Fruit fly (Drosophila melanogaster) whole organism, adult: ENCODE results near the gene Scox.

Experiments used
- CG11617 ChIP-seq: fragments of 200-800 bp; sonication (Bioruptor generic); optimal IDR thresholded peaks from 2 replicates; lab custom pipeline; 2017; ENCODE audit warnings: mild to moderate bottlenecking, missing biosample characterization, missing genetic modification reagents, missing genetic modification characterization
- CG12768 ChIP-seq: fragments of 200-800 bp; sonication (Bioruptor generic); optimal IDR thresholded peaks from 2 replicates; lab custom pipeline; 2017; ENCODE audit warnings: missing biosample characterization, missing genetic modification characterization, mild to moderate bottlenecking, moderate library complexity, missing genetic modification reagents
- CG14711 ChIP-seq: fragments of 200-800 bp; sonication (Bioruptor generic); optimal IDR thresholded peaks from 2 replicates; lab custom pipeline; 2018; ENCODE audit warnings: missing biosample characterization, mild to moderate bottlenecking, missing genetic modification characterization, moderate library complexity
- CG1620 ChIP-seq: fragments of 200-800 bp; sonication (Bioruptor generic); optimal IDR thresholded peaks from 2 replicates; lab custom pipeline; 2016; ENCODE audit warnings: missing biosample characterization, missing genetic modification characterization
- CG33017 ChIP-seq: fragments of 200-800 bp; sonication (Bioruptor generic); optimal IDR thresholded peaks from 2 replicates; lab custom pipeline; 2018; ENCODE audit warnings: missing biosample characterization, mild to moderate bottlenecking, missing genetic modification characterization, moderate library complexity
- CG5204 ChIP-seq: fragments of 200-800 bp; sonication (Bioruptor generic); optimal IDR thresholded peaks from 2 replicates; lab custom pipeline; 2016; ENCODE audit warnings: missing biosample characterization, missing genetic modification characterization
- CG7045 ChIP-seq: fragments of 200-800 bp; sonication (Bioruptor generic); optimal IDR thresholded peaks from 2 replicates; lab custom pipeline; 2017; ENCODE audit warnings: missing biosample characterization, mild to moderate bottlenecking, missing genetic modification characterization
- CG7101 ChIP-seq: fragments of 200-800 bp; sonication (Bioruptor generic); optimal IDR thresholded peaks from 2 replicates; lab custom pipeline; 2018; ENCODE audit warnings: missing biosample characterization, mild to moderate bottlenecking, missing genetic modification characterization, moderate library complexity
- Clk ChIP-seq: fragments of 200-800 bp; sonication (Bioruptor generic); optimal IDR thresholded peaks from 2 replicates; lab custom pipeline; 2017; ENCODE audit warnings: missing biosample characterization, missing genetic modification characterization
- Crg-1 ChIP-seq: fragments of 200-800 bp; sonication (Bioruptor generic); optimal IDR thresholded peaks from 2 replicates; lab custom pipeline; 2016; ENCODE audit warnings: missing biosample characterization, missing genetic modification characterization
- Hr96 ChIP-seq: fragments of 200-800 bp; sonication (Bioruptor generic); optimal IDR thresholded peaks from 2 replicates; lab custom pipeline; 2016; ENCODE audit warnings: missing biosample characterization, missing genetic modification characterization
- Mnt ChIP-seq: fragments of 200-800 bp; sonication (Bioruptor generic); optimal IDR thresholded peaks from 2 replicates; lab custom pipeline; 2016; ENCODE audit warnings: missing biosample characterization, mild to moderate bottlenecking, missing genetic modification characterization
- bab1 ChIP-seq: fragments of 200-800 bp; sonication (Bioruptor generic); optimal IDR thresholded peaks from 3 replicates; lab custom pipeline; 2019; ENCODE audit warnings: missing biosample characterization, mild to moderate bottlenecking, missing genetic modification characterization, moderate library complexity
- cic ChIP-seq: fragments of 200-800 bp; sonication (Bioruptor generic); optimal IDR thresholded peaks from 2 replicates; lab custom pipeline; 2017; ENCODE audit warnings: missing biosample characterization, mild to moderate bottlenecking, missing genetic modification characterization, moderate library complexity
- cnc ChIP-seq, 2 experiments: fragments of >200 bp; optimal IDR thresholded peaks; 2 replicates each; lab custom pipeline; 2017
- kay ChIP-seq: fragments of 200-800 bp; sonication (Bioruptor generic); peaks from one replicate; lab custom pipeline; 2016; ENCODE audit warnings: missing biosample characterization, missing genetic modification characterization, borderline replicate concordance
- ovo ChIP-seq: fragments of 200-800 bp; sonication (Bioruptor generic); optimal IDR thresholded peaks from 2 replicates; lab custom pipeline; 2016; ENCODE audit warnings: missing biosample characterization, missing genetic modification characterization
- pad ChIP-seq: fragments of 200-800 bp; sonication (Bioruptor generic); optimal IDR thresholded peaks from 3 replicates; lab custom pipeline; 2017; ENCODE audit warnings: missing biosample characterization, missing genetic modification characterization, mild to moderate bottlenecking, moderate library complexity, missing genetic modification reagents
- tj ChIP-seq: fragments of 200-800 bp; sonication (Bioruptor generic); optimal IDR thresholded peaks from 3 replicates; lab custom pipeline; 2017; ENCODE audit warnings: missing biosample characterization, mild to moderate bottlenecking, missing genetic modification characterization, moderate library complexity
- toe ChIP-seq: fragments of 200-800 bp; sonication (Bioruptor generic); optimal IDR thresholded peaks from 2 replicates; lab custom pipeline; 2016; ENCODE audit warnings: missing biosample characterization, missing genetic modification characterization

Scox gene

dm6 chr2L:4998571-4999191 is 29.9 kb upstream of the Scox start:
- TF ChIP-seq cic (GFP tag; lab: Kevin White, UChicago): peak; percentile 8
- TF ChIP-seq CG1620 (GFP tag; lab: Kevin White, UChicago): no peak
- peak; percentile 79 for TF ChIP-seq kay

- TF ChIP-seq bab1 (GFP tag; lab: Kevin White, UChicago) (no peak), CG12768 (GFP tag; lab: Kevin White, UChicago) (no peak), cic (GFP tag; lab: Kevin White, UChicago) (no peak), cnc (optimal IDR thresholded peaks at IDR 0.05; lab: Kevin White, UChicago) (no peak), CG1620 (GFP tag; lab: Kevin White, UChicago) (no peak), ovo (GFP tag; lab: Kevin White, UChicago) (no peak), kay (no peak), Mnt (no peak), tj (GFP tag; lab: Kevin White, UChicago) (no peak), CG7045 (GFP tag; lab: Kevin White, UChicago) (no peak), CG11617 (no peak), CG5204 (GFP tag; lab: Kevin White, UChicago) (no peak), Hr96 (GFP tag; lab: Kevin White, UChicago) (no peak)
Measured at dm6 chr2L:4998260-4998560, 29.5 kb upstream of the Scox start.

dm6 chr2L:4997401-4998259 is 28.9 kb upstream of the Scox start:
- TF ChIP-seq CG1620 (GFP tag; lab: Kevin White, UChicago) (peak; percentile 92), kay (peak; percentile 47), CG11617 (peak; percentile 94), CG33017 (tag; lab: Kevin White, UChicago) (peak; percentile 93), cnc (optimal IDR thresholded peaks at IDR 0.05; lab: Kevin White, UChicago) (no peak), CG5204 (GFP tag; lab: Kevin White, UChicago) (no peak), toe (GFP tag; lab: Kevin White, UChicago) (peak; percentile 51), pad (GFP tag; lab: Kevin White, UChicago) (peak; percentile 95), ovo (GFP tag; lab: Kevin White, UChicago) (peak; percentile 84), Crg-1 (GFP tag; lab: Kevin White, UChicago) (peak; percentile 79), Clk (peak; percentile 90), cic (GFP tag; lab: Kevin White, UChicago) (peak; percentile 95), Mnt (peak; percentile 79), CG7101 (tag; lab: Kevin White, UChicago) (peak; percentile 95), CG12768 (GFP tag; lab: Kevin White, UChicago) (peak; percentile 93), bab1 (GFP tag; lab: Kevin White, UChicago) (peak; percentile 92), CG14711 (tag; lab: Kevin White, UChicago) (peak; percentile 91), tj (GFP tag; lab: Kevin White, UChicago) (peak; percentile 81), Hr96 (GFP tag; lab: Kevin White, UChicago) (peak; percentile 96), CG7045 (GFP tag; lab: Kevin White, UChicago) (peak; percentile 94)

- TF ChIP-seq tj (GFP tag; lab: Kevin White, UChicago) (peak; percentile 82), pad (GFP tag; lab: Kevin White, UChicago) (no peak)
Measured at dm6 chr2L:4996283-4996922, 27.7 kb upstream of the Scox start.

- TF ChIP-seq bab1 (GFP tag; lab: Kevin White, UChicago) (no peak), CG5204 (GFP tag; lab: Kevin White, UChicago) (no peak), pad (GFP tag; lab: Kevin White, UChicago) (no peak), CG7045 (GFP tag; lab: Kevin White, UChicago) (no peak), CG7101 (tag; lab: Kevin White, UChicago) (no peak), cnc (optimal IDR thresholded peaks at IDR 0.05; lab: Kevin White, UChicago) (no peak), CG14711 (tag; lab: Kevin White, UChicago) (no peak), ovo (GFP tag; lab: Kevin White, UChicago) (no peak), toe (GFP tag; lab: Kevin White, UChicago) (no peak)
Measured at dm6 chr2L:4995837-4996136, 27.1 kb upstream of the Scox start.

dm6 chr2L:4995010-4995836 is 26.5 kb upstream of the Scox start:
- TF ChIP-seq tj (GFP tag; lab: Kevin White, UChicago) (no peak), Clk (no peak), cnc (optimal IDR thresholded peaks at IDR 0.05; lab: Kevin White, UChicago) (no peak), CG33017 (tag; lab: Kevin White, UChicago) (no peak), toe (GFP tag; lab: Kevin White, UChicago) (no peak), CG11617 (no peak), CG12768 (GFP tag; lab: Kevin White, UChicago) (no peak), Hr96 (GFP tag; lab: Kevin White, UChicago) (no peak), Mnt (no peak), kay (no peak), bab1 (GFP tag; lab: Kevin White, UChicago) (no peak), CG7101 (tag; lab: Kevin White, UChicago) (no peak), ovo (GFP tag; lab: Kevin White, UChicago) (no peak), CG7045 (GFP tag; lab: Kevin White, UChicago) (no peak), CG14711 (tag; lab: Kevin White, UChicago) (no peak), pad (GFP tag; lab: Kevin White, UChicago) (no peak), cic (GFP tag; lab: Kevin White, UChicago) (no peak), CG5204 (GFP tag; lab: Kevin White, UChicago) (no peak)
